Fruit fly (Drosophila melanogaster): ENCODE results near the gene CG33648.

CG33648 gene

DNA sequence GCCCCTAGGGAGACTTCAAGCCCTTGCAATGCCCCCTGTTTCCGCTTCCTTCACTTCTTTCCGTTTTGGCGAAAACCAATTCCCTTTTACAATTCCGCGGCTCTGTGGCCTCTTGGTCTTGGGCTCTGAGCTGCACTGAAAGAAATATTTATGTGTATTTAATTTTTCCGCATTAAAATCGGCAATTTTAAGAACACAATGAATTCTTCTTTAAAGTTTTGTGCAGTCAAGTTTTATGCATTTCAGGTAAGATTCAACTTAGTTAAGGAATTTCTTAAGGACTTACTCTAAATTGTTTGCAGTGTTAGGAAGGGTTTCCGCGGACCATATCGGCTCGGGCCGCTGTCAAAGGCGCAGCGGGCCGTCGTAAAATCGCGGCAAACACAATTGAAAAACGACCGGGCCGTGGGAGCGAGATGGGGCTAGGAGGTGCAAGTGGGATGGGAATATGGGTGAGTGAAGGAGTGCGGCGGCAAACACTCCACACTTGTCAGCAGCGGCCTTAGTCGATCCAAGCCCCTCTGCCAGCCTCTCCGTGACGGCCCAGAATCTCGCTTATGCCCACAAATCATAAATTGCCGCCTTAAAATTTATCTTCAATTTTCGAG is 28.1 kb downstream of the CG33648 start (continued):
- TF ChIP-seq CG13287 (GFP tag; IDR thresholded peaks at IDR 0.05; ENCODE audit: partially characterized antibody) = no peak
- TF ChIP-seq CG12942 (GFP tag; optimal IDR thresholded peaks at IDR 0.05) = peak; percentile 36
- TF ChIP-seq Trl (optimal IDR thresholded peaks at IDR 0.05) = no peak
- TF ChIP-seq Trl (GFP tag; optimal IDR thresholded peaks at IDR 0.05) = peak; percentile 36
- no peak for TF ChIP-seq gfzf (GFP tag; optimal IDR thresholded peaks at IDR 0.05)
- TF ChIP-seq vfl (GFP tag; optimal IDR thresholded peaks at IDR 0.05) = peak; percentile 12
- peak; percentile 27 for TF ChIP-seq CG33557 (GFP tag; optimal IDR thresholded peaks at IDR 0.05)
- TF ChIP-seq CG10654 (GFP tag; optimal IDR thresholded peaks at IDR 0.05) = peak; percentile 45
- TF ChIP-seq gcm (GFP tag; optimal IDR thresholded peaks at IDR 0.05) = peak; percentile 55
- TF ChIP-seq CG10959 (GFP tag; IDR thresholded peaks at IDR 0.05) = peak; percentile 70
- no peak for TF ChIP-seq pzg (GFP tag; optimal IDR thresholded peaks at IDR 0.05)
- TF ChIP-seq zfh2 (GFP tag; optimal IDR thresholded peaks at IDR 0.05) = peak; percentile 28
- no peak for TF ChIP-seq CG31365 (tag; optimal IDR thresholded peaks at IDR 0.05)
- peak; percentile 68 for TF ChIP-seq CG8388 (GFP tag; optimal IDR thresholded peaks at IDR 0.05)
- peak; percentile 21 for TF ChIP-seq CG17385 (GFP tag; optimal IDR thresholded peaks at IDR 0.05)
- no peak for TF ChIP-seq peb (GFP tag; IDR thresholded peaks at IDR 0.05)
- peak; percentile 61 for TF ChIP-seq CG17359 (tag; optimal IDR thresholded peaks at IDR 0.05)
- TF ChIP-seq Stat92E (GFP tag; optimal IDR thresholded peaks at IDR 0.05) = no peak
- TF ChIP-seq CG15514 (GFP tag; optimal IDR thresholded peaks at IDR 0.05) = peak; percentile 14
- peak; percentile 38 for TF ChIP-seq CG4730 (GFP tag; IDR thresholded peaks at IDR 0.05)
- TF ChIP-seq corto (GFP tag; optimal IDR thresholded peaks at IDR 0.05) = peak; percentile 93
- peak; percentile 17 for TF ChIP-seq NC2α (GFP tag; optimal IDR thresholded peaks at IDR 0.05)
- no peak for TF ChIP-seq gt (GFP tag; IDR thresholded peaks at IDR 0.05)
- no peak for TF ChIP-seq hbn (GFP tag; IDR thresholded peaks at IDR 0.05; ENCODE audit: partially characterized antibody)
- TF ChIP-seq CG3838 (GFP tag; optimal IDR thresholded peaks at IDR 0.05) = peak; percentile 33
- no peak for TF ChIP-seq CG4360 (GFP tag; IDR thresholded peaks at IDR 0.05)
- TF ChIP-seq pros (GFP tag; optimal IDR thresholded peaks at IDR 0.05) = no peak
- TF ChIP-seq CG12236 (GFP tag; optimal IDR thresholded peaks at IDR 0.05) = peak; percentile 66
- peak; percentile 64 for TF ChIP-seq CG13775 (GFP tag; optimal IDR thresholded peaks at IDR 0.05)
- 0 out of 3 replicates have a peak, but pooled peaks have one; percentile 40 for TF ChIP-seq CG3726 (GFP tag; IDR thresholded peaks at IDR 0.05)
- TF ChIP-seq her (GFP tag; optimal IDR thresholded peaks at IDR 0.05) = peak; percentile 66
- peak; percentile 50 for TF ChIP-seq CG1832 (GFP tag; optimal IDR thresholded peaks at IDR 0.05)
- no peak for TF ChIP-seq kay (GFP tag; optimal IDR thresholded peaks at IDR 0.05)
- no peak for TF ChIP-seq Sry-β (GFP tag; optimal IDR thresholded peaks at IDR 0.05)
- TF ChIP-seq CG7786 (GFP tag; optimal IDR thresholded peaks at IDR 0.05) = peak; percentile 55
- peak; percentile 8; the same call in 1 of the 2 replicates for TF ChIP-seq E2f1 (GFP tag; IDR thresholded peaks at IDR 0.05)
- TF ChIP-seq lov (optimal IDR thresholded peaks at IDR 0.05) = no peak
- peak; percentile 63; the same call in 1 of the 3 replicates for TF ChIP-seq lov (GFP tag; IDR thresholded peaks at IDR 0.05)
- TF ChIP-seq CG10979 (tag; optimal IDR thresholded peaks at IDR 0.05) = peak; percentile 70
- TF ChIP-seq stc (GFP tag; IDR thresholded peaks at IDR 0.05) = no peak
- TF ChIP-seq Optix (GFP tag; IDR thresholded peaks at IDR 0.05) = no peak
- TF ChIP-seq Dip2 (GFP tag; IDR thresholded peaks at IDR 0.05) = no peak
- no peak for TF ChIP-seq CG12104 (GFP tag; optimal IDR thresholded peaks at IDR 0.05)
- TF ChIP-seq onecut (GFP tag; IDR thresholded peaks at IDR 0.05) = peak; percentile 27
- TF ChIP-seq Dip3 (GFP tag; optimal IDR thresholded peaks at IDR 0.05) = peak; percentile 25
- no peak for TF ChIP-seq BEAF-32 (GFP tag; optimal IDR thresholded peaks at IDR 0.05)
- peak; percentile 77 for TF ChIP-seq phol (tag; optimal IDR thresholded peaks at IDR 0.05)
- TF ChIP-seq CG11085 (GFP tag; IDR thresholded peaks at IDR 0.05) = no peak
- peak; percentile 25 for TF ChIP-seq CG1233 (GFP tag; optimal IDR thresholded peaks at IDR 0.05)
- TF ChIP-seq CG14860 (GFP tag; IDR thresholded peaks at IDR 0.05; ENCODE audit: partially characterized antibody) = no peak

Measured in whole organism, embryonic.